Fruit fly (Drosophila melanogaster) whole organism, embryonic: ENCODE data around the gene Cypl.
A peak's percentile ranks its signal among the peaks of the same experiment; 100 is the strongest.

ENCODE experiments used
- Abd-B ChIP-seq: fragments of 200-800 bp; sonication (Bioruptor generic); optimal IDR thresholded peaks from 2 replicates; lab custom pipeline; 2018; ENCODE audit warnings: missing biosample characterization, mild to moderate bottlenecking, missing genetic modification characterization, moderate library complexity
- Awh ChIP-seq: fragments of 200-800 bp; sonication (Bioruptor generic); IDR thresholded peaks from 2 replicates; pipeline ENCODE4, ENCODE4 v1.3.6; 2022; ENCODE audit warnings: missing biosample characterization, missing genetic modification characterization
- Bteb2 ChIP-seq: fragments of 200-800 bp; sonication (Bioruptor generic); optimal IDR thresholded peaks from 2 replicates; lab custom pipeline; 2016; ENCODE audit warnings: missing biosample characterization, missing genetic modification characterization
- CG12659 ChIP-seq: fragments of 200-800 bp; sonication (Bioruptor generic); optimal IDR thresholded peaks from 3 replicates; lab custom pipeline; 2017; ENCODE audit warnings: mild to moderate bottlenecking, missing biosample characterization, missing genetic modification reagents, missing genetic modification characterization
- CG13123 ChIP-seq: fragments of 200-800 bp; sonication (Bioruptor generic); optimal IDR thresholded peaks from 2 replicates; lab custom pipeline; 2016; ENCODE audit warnings: missing biosample characterization, missing genetic modification characterization
- CG14014 ChIP-seq: fragments of 200-800 bp; sonication (Bioruptor generic); IDR thresholded peaks from 2 replicates; pipeline ENCODE4 v1.3.6; 2022; ENCODE audit warnings: missing biosample characterization, missing genetic modification characterization
- CG1647 ChIP-seq: fragments of 200-800 bp; sonication (Bioruptor generic); optimal IDR thresholded peaks from 3 replicates; lab custom pipeline; 2016; ENCODE audit warnings: missing biosample characterization, missing genetic modification characterization
- CG17612 ChIP-seq: fragments of 200-800 bp; sonication (Bioruptor generic); IDR thresholded peaks from 2 replicates; pipeline ENCODE4 v1.3.6; 2022; ENCODE audit warnings: missing biosample characterization, missing genetic modification characterization
- CG18011 ChIP-seq: fragments of 200-800 bp; sonication (Bioruptor generic); optimal IDR thresholded peaks from 2 replicates; lab custom pipeline; 2017; ENCODE audit warnings: missing biosample characterization, missing genetic modification characterization, mild to moderate bottlenecking, moderate library complexity, missing genotype
- CG30020 ChIP-seq: fragments of 200-800 bp; optimal IDR thresholded peaks from 2 replicates; lab custom pipeline; 2019; ENCODE audit warnings: missing biosample characterization, mild to moderate bottlenecking, missing genetic modification characterization, moderate library complexity
- CG3163 ChIP-seq: fragments of 200-800 bp; sonication (Bioruptor generic); optimal IDR thresholded peaks from 3 replicates; lab custom pipeline; 2016; ENCODE audit warnings: missing biosample characterization, missing genetic modification characterization
- CG3726 ChIP-seq: fragments of 200-800 bp; sonication (Bioruptor generic); IDR thresholded peaks from 3 replicates; pipeline ENCODE4, ENCODE4 v1.3.6; 2022; ENCODE audit warnings: missing biosample characterization, missing genetic modification characterization
- CG43689 ChIP-seq: fragments of 200-800 bp; sonication (Bioruptor generic); IDR thresholded peaks from 2 replicates; pipeline ENCODE4 v1.3.6; 2022; ENCODE audit warnings: missing biosample characterization, missing genetic modification characterization
- CG4707 ChIP-seq: fragments of 200-800 bp; sonication (Bioruptor generic); optimal IDR thresholded peaks from 2 replicates; lab custom pipeline; 2018; ENCODE audit warnings: missing biosample characterization, mild to moderate bottlenecking, missing genetic modification characterization, moderate library complexity
- CG6791 ChIP-seq: fragments of 200-800 bp; sonication (Bioruptor generic); IDR thresholded peaks from 3 replicates; pipeline ENCODE4 v1.3.6; 2022; ENCODE audit warnings: missing biosample characterization, missing genetic modification characterization; ENCODE audit not compliant: partially characterized antibody
- CG8359 ChIP-seq: fragments of 200-800 bp; sonication (Bioruptor generic); optimal IDR thresholded peaks from 2 replicates; lab custom pipeline; 2017; ENCODE audit warnings: missing biosample characterization, mild to moderate bottlenecking, missing genetic modification characterization, borderline replicate concordance
- CG9727 ChIP-seq: fragments of 200-800 bp; sonication (Bioruptor generic); optimal IDR thresholded peaks from 3 replicates; lab custom pipeline; 2017; ENCODE audit warnings: missing biosample characterization, mild to moderate bottlenecking, missing genetic modification characterization
- CG9932 ChIP-seq: fragments of 200-800 bp; sonication (Bioruptor generic); IDR thresholded peaks from 2 replicates; pipeline ENCODE4 v1.3.6; 2022; ENCODE audit warnings: missing biosample characterization, missing genetic modification characterization
- CkIIα-i1 ChIP-seq: fragments of 200-800 bp; sonication (Bioruptor generic); IDR thresholded peaks from 2 replicates; pipeline ENCODE4 v1.3.6; 2022; ENCODE audit warnings: missing biosample characterization, missing genetic modification characterization
- CoRest ChIP-seq: fragments of 200-800 bp; sonication (Bioruptor generic); optimal IDR thresholded peaks from 3 replicates; lab custom pipeline; 2018; ENCODE audit warnings: missing biosample characterization, mild to moderate bottlenecking, missing genetic modification characterization, moderate library complexity
- D19B ChIP-seq: fragments of 200-800 bp; sonication (Bioruptor generic); optimal IDR thresholded peaks from 2 replicates; lab custom pipeline; 2017; ENCODE audit warnings: missing biosample characterization, mild to moderate bottlenecking, missing genetic modification characterization
- Dfd ChIP-seq, 2 experiments: fragments of >200 bp; optimal IDR thresholded peaks; 2 replicates each; lab custom pipeline; 2017; ENCODE audit warnings: missing biosample characterization in 2 of 2, missing genetic modification characterization in 2 of 2
- Doc3 ChIP-seq: fragments of 200-800 bp; sonication (Bioruptor generic); IDR thresholded peaks from 3 replicates; pipeline ENCODE4 v1.3.6; 2022; ENCODE audit warnings: missing biosample characterization, missing genetic modification characterization; ENCODE audit not compliant: partially characterized antibody
- Elba2 ChIP-seq: fragments of 200-800 bp; sonication (Bioruptor generic); optimal IDR thresholded peaks from 3 replicates; lab custom pipeline; 2016; ENCODE audit warnings: missing biosample characterization, missing genetic modification characterization
- Ets97D ChIP-seq: fragments of 200-800 bp; sonication (Bioruptor generic); optimal IDR thresholded peaks from 3 replicates; lab custom pipeline; 2016; ENCODE audit warnings: missing biosample characterization, missing genetic modification characterization
- Gsc ChIP-seq: fragments of 200-800 bp; sonication (Bioruptor generic); IDR thresholded peaks from 2 replicates; pipeline ENCODE4 v1.3.6; 2022; ENCODE audit warnings: missing biosample characterization, missing genetic modification characterization
- HmgZ ChIP-seq: fragments of 200-800 bp; sonication (Bioruptor generic); optimal IDR thresholded peaks from 2 replicates; lab custom pipeline; 2018; ENCODE audit warnings: missing biosample characterization, mild to moderate bottlenecking, missing genetic modification characterization
- Hmx ChIP-seq: fragments of 200-800 bp; sonication (Bioruptor generic); optimal IDR thresholded peaks from 2 replicates; lab custom pipeline; 2016; ENCODE audit warnings: missing biosample characterization, missing genetic modification characterization
- Opbp ChIP-seq: fragments of 200-800 bp; sonication (Bioruptor generic); IDR thresholded peaks from 3 replicates; pipeline ENCODE4 v1.3.6; 2022; ENCODE audit warnings: missing biosample characterization, missing genetic modification characterization; ENCODE audit not compliant: partially characterized antibody
- PHDP ChIP-seq: fragments of 200-800 bp; sonication (Bioruptor generic); optimal IDR thresholded peaks from 3 replicates; lab custom pipeline; 2018; ENCODE audit warnings: missing biosample characterization, mild to moderate bottlenecking, missing genetic modification characterization, moderate library complexity
- Ravus ChIP-seq: fragments of 200-800 bp; sonication (Bioruptor generic); IDR thresholded peaks from 2 replicates; pipeline ENCODE4 v1.3.6; 2022; ENCODE audit warnings: missing biosample characterization, missing genetic modification characterization
- Side ChIP-seq: fragments of 200-800 bp; sonication (Bioruptor generic); optimal IDR thresholded peaks from 2 replicates; lab custom pipeline; 2016; ENCODE audit warnings: missing biosample characterization, missing genetic modification characterization
- Sox102F ChIP-seq: fragments of 200-800 bp; sonication (Bioruptor generic); optimal IDR thresholded peaks from 2 replicates; lab custom pipeline; 2018; ENCODE audit warnings: missing biosample characterization, mild to moderate bottlenecking, missing genetic modification characterization, moderate library complexity
- Stat92E ChIP-seq, 3 experiments: fragments of >200 bp in 2 of 3; fragments of 200-800 bp in 1 of 3; sonication (Bioruptor generic) in 1 of 3; optimal IDR thresholded peaks; 2 replicates each; lab custom pipeline; 2017 to 2019; ENCODE audit warnings: missing biosample characterization in 3 of 3, missing genetic modification characterization in 3 of 3, mild to moderate bottlenecking in 1 of 3, moderate library complexity in 1 of 3
- ac ChIP-seq: fragments of 200-800 bp; sonication (Bioruptor generic); optimal IDR thresholded peaks from 3 replicates; lab custom pipeline; 2017; ENCODE audit warnings: missing biosample characterization, mild to moderate bottlenecking, missing genetic modification characterization
- ap ChIP-seq: fragments of 200-800 bp; sonication (Bioruptor generic); IDR thresholded peaks from 2 replicates; pipeline ENCODE4 v1.3.6; 2022; ENCODE audit warnings: missing biosample characterization, missing genetic modification characterization
- caup ChIP-seq: fragments of 200-800 bp; sonication (Bioruptor generic); optimal IDR thresholded peaks from 3 replicates; lab custom pipeline; 2017; ENCODE audit warnings: missing biosample characterization, mild to moderate bottlenecking, missing genetic modification characterization, moderate library complexity; ENCODE audit not compliant: severe bottlenecking
- corto ChIP-seq: fragments of 200-800 bp; sonication (Bioruptor generic); optimal IDR thresholded peaks from 2 replicates; lab custom pipeline; 2016; ENCODE audit warnings: missing biosample characterization, mild to moderate bottlenecking, missing genetic modification characterization, moderate library complexity
- dm ChIP-seq: fragments of 200-800 bp; sonication (Bioruptor generic); optimal IDR thresholded peaks from 3 replicates; lab custom pipeline; 2016; ENCODE audit warnings: missing biosample characterization, missing genetic modification characterization
- dysf ChIP-seq: fragments of 200-800 bp; sonication (Bioruptor generic); IDR thresholded peaks from 3 replicates; pipeline ENCODE4 v1.3.6; 2022; ENCODE audit warnings: missing biosample characterization, missing genetic modification characterization
- ems ChIP-seq: fragments of 200-800 bp; sonication (Bioruptor generic); optimal IDR thresholded peaks from 3 replicates; lab custom pipeline; 2016; ENCODE audit warnings: missing biosample characterization, missing genetic modification characterization
- fd64A ChIP-seq: fragments of 200-800 bp; sonication (Bioruptor generic); optimal IDR thresholded peaks from 3 replicates; lab custom pipeline; 2018; ENCODE audit warnings: missing biosample characterization, mild to moderate bottlenecking, missing genetic modification characterization
- gro ChIP-seq: fragments of 200-800 bp; sonication (Bioruptor generic); optimal IDR thresholded peaks from 2 replicates; lab custom pipeline; 2016; ENCODE audit warnings: missing biosample characterization, missing genetic modification characterization
- jigr1 ChIP-seq: fragments of 200-800 bp; sonication (Bioruptor generic); IDR thresholded peaks from 3 replicates; pipeline ENCODE4 v1.3.6; 2022; ENCODE audit warnings: missing biosample characterization, missing genetic modification characterization
- jumu ChIP-seq: fragments of 200-800 bp; sonication (Bioruptor generic); optimal IDR thresholded peaks from 3 replicates; lab custom pipeline; 2016; ENCODE audit warnings: missing biosample characterization, missing genetic modification characterization
- kay ChIP-seq: fragments of 200-800 bp; sonication (Bioruptor generic); optimal IDR thresholded peaks from 2 replicates; lab custom pipeline; 2016; ENCODE audit warnings: missing biosample characterization, missing genetic modification characterization
- pros ChIP-seq: fragments of 200-800 bp; sonication (Bioruptor generic); optimal IDR thresholded peaks from 3 replicates; lab custom pipeline; 2019; ENCODE audit warnings: missing biosample characterization, mild to moderate bottlenecking, missing genetic modification characterization, moderate library complexity
- tgo ChIP-seq: fragments of 200-800 bp; sonication (Bioruptor generic); IDR thresholded peaks from 3 replicates; pipeline ENCODE4 v1.3.6; 2022; ENCODE audit warnings: missing biosample characterization, missing genetic modification characterization
- tio ChIP-seq: fragments of 200-800 bp; sonication (Bioruptor generic); optimal IDR thresholded peaks from 2 replicates; lab custom pipeline; 2017; ENCODE audit warnings: missing biosample characterization, missing genetic modification characterization, inconsistent platforms
- tx ChIP-seq: fragments of 200-800 bp; sonication (Bioruptor generic); optimal IDR thresholded peaks from 2 replicates; lab custom pipeline; 2016; ENCODE audit warnings: missing biosample characterization, missing genetic modification characterization
- wdn ChIP-seq: fragments of 200-800 bp; sonication (Bioruptor generic); IDR thresholded peaks from 2 replicates; pipeline ENCODE4 v1.3.6; 2022; ENCODE audit warnings: missing biosample characterization, missing genetic modification characterization

The Cypl gene

DNA sequence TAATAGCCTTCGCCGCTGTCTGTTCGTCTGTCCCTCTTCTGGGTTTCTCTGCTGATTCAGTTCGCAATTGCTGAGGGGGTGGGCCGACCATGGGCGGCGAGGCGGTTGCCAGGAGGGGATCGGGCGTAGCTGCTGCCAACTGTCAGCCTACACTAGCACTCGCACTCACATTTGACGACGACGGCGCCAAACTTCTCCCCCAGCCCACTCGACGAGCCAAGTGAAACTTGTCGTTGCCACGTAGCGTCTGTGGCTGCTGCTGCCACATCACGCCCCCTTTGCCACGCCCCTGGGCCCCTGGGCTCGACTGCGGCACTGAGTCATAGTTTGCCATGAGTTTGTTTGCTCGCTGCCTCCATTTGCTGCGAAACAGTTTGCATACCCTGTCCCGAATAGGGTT is 14.6 kb upstream of the Cypl start (continued):
- TF ChIP-seq CG13123 (GFP tag; lab: Kevin White, UChicago) = no peak
- peak; percentile 47 for TF ChIP-seq Sox102F (GFP tag; lab: Kevin White, UChicago)
- no peak for TF ChIP-seq pros
- TF ChIP-seq Side (GFP tag; lab: Kevin White, UChicago) = no peak
- no peak for TF ChIP-seq dm (GFP tag; lab: Kevin White, UChicago)
- no peak for TF ChIP-seq CG30020
- no peak for TF ChIP-seq CG6791
- TF ChIP-seq Bteb2 = peak; percentile 2
- TF ChIP-seq tx (GFP tag; lab: Kevin White, UChicago) = no peak
- no peak for TF ChIP-seq CkIIα-i1
- TF ChIP-seq tio (GFP tag; lab: Kevin White, UChicago) = no peak
- no peak for TF ChIP-seq gro (GFP tag; lab: Kevin White, UChicago)
- no peak for TF ChIP-seq Opbp
- 0 out of 3 replicates have a peak, but pooled peaks have one; percentile 38 for TF ChIP-seq jigr1 (GFP tag; lab: Robert Waterston, UW)
- no peak for TF ChIP-seq CG8359 (GFP tag; lab: Kevin White, UChicago)
- no peak for TF ChIP-seq Ravus (GFP tag; lab: Robert Waterston, UW)
- peak; percentile 45 for TF ChIP-seq caup (GFP tag; lab: Kevin White, UChicago)
- TF ChIP-seq Elba2 (GFP tag; lab: Kevin White, UChicago) = no peak
- peak; percentile 10 for TF ChIP-seq CG18011 (GFP tag; lab: Kevin White, UChicago)
- TF ChIP-seq jumu = peak; percentile 31
- TF ChIP-seq corto (GFP tag; lab: Kevin White, UChicago) = no peak
- peak; percentile 81 for TF ChIP-seq dysf (GFP tag; lab: Robert Waterston, UW)
- TF ChIP-seq Doc3 (GFP tag; lab: Robert Waterston, UW) = no peak
- peak; percentile 18 for TF ChIP-seq kay
- TF ChIP-seq CG1647 (GFP tag; lab: Kevin White, UChicago) = no peak
- TF ChIP-seq CG14014 (GFP tag; lab: Robert Waterston, UW) = peak; percentile 81
- TF ChIP-seq Dfd (GFP tag; optimal IDR thresholded peaks at IDR 0.05; lab: Kevin White, UChicago) = no peak
- TF ChIP-seq Abd-B (GFP tag; lab: Kevin White, UChicago) = no peak
- no peak for TF ChIP-seq CG43689 (GFP tag; lab: Robert Waterston, UW)
- TF ChIP-seq CG3163 (GFP tag; lab: Kevin White, UChicago) = no peak
- peak; percentile 12 for TF ChIP-seq ems (GFP tag; lab: Kevin White, UChicago)
- TF ChIP-seq wdn (GFP tag; lab: Robert Waterston, UW) = peak; percentile 83
- TF ChIP-seq CG9727 (GFP tag; lab: Kevin White, UChicago) = no peak
- no peak for TF ChIP-seq CG4707
- TF ChIP-seq CG3726 (GFP tag; lab: Robert Waterston, UW) = peak; percentile 56; the same call in 1 of the 3 replicates
- TF ChIP-seq CG17612 = peak; percentile 38; the same call in 1 of the 2 replicates
- TF ChIP-seq Gsc (GFP tag; lab: Robert Waterston, UW) = no peak
- TF ChIP-seq PHDP (tag; lab: Kevin White, UChicago) = peak; percentile 69
- peak; percentile 72 for TF ChIP-seq HmgZ (tag; lab: Kevin White, UChicago)
- TF ChIP-seq ac (GFP tag; lab: Kevin White, UChicago) = no peak
- TF ChIP-seq fd64A (GFP tag; lab: Kevin White, UChicago) = no peak
- 0 out of 2 replicates have a peak, but pooled peaks have one; percentile 44 for TF ChIP-seq ap (GFP tag; lab: Robert Waterston, UW)
- peak; percentile 39 for TF ChIP-seq CG12659 (GFP tag; lab: Kevin White, UChicago)
- TF ChIP-seq D19B (GFP tag; lab: Kevin White, UChicago) = no peak
- TF ChIP-seq tgo = peak; percentile 69
- no peak for TF ChIP-seq Stat92E (GFP tag; optimal IDR thresholded peaks at IDR 0.05; lab: Kevin White, UChicago)
- peak; percentile 32 for TF ChIP-seq CoRest
- 0 out of 2 replicates have a peak, but pooled peaks have one; percentile 21 for TF ChIP-seq Awh
- peak; percentile 85 for TF ChIP-seq CG9932 (GFP tag; lab: Robert Waterston, UW)
- no peak for TF ChIP-seq Ets97D (GFP tag; lab: Kevin White, UChicago)
- no peak for TF ChIP-seq Hmx
